Worm (Caenorhabditis elegans) whole organism, midembryonic: ENCODE data around the gene rig-3.

Experiments used
- T22C8.4 ChIP-seq: fragments of 200-800 bp; sonication (Bioruptor generic); IDR thresholded peaks from 2 replicates; pipeline ENCODE4 v1.3.6; 2022; ENCODE audit warnings: missing genetic modification characterization, missing compliant biosample characterization
- flt-1 ChIP-seq: fragments of 200-800 bp; sonication (Bioruptor generic); IDR thresholded peaks from 2 replicates; pipeline ENCODE4 v1.3.6; 2022; ENCODE audit warnings: missing genetic modification characterization, missing compliant biosample characterization
- klf-2 ChIP-seq: fragments of 200-800 bp; sonication (Bioruptor generic); conservative IDR thresholded peaks from 2 replicates; pipeline ENCODE4 v1.3.6; 2022; ENCODE audit warnings: missing genetic modification reagents, missing genetic modification characterization, missing compliant biosample characterization
- ref-1 ChIP-seq: fragments of 200-800 bp; sonication (Bioruptor generic); conservative IDR thresholded peaks from 2 replicates; pipeline ENCODE4 v1.3.6; 2022; ENCODE audit warnings: missing genetic modification reagents, missing genetic modification characterization, missing compliant biosample characterization
- tab-1 ChIP-seq: fragments of 200-800 bp; sonication (Bioruptor generic); IDR thresholded peaks from 2 replicates; pipeline ENCODE4 v1.3.6; 2022; ENCODE audit warnings: missing genetic modification characterization, missing compliant biosample characterization
- ztf-23 ChIP-seq: fragments of 200-800 bp; sonication (Bioruptor generic); IDR thresholded peaks from 2 replicates; pipeline ENCODE4 v1.3.6; 2022; ENCODE audit warnings: missing genetic modification reagents, missing genetic modification characterization, missing compliant biosample characterization

DNA sequence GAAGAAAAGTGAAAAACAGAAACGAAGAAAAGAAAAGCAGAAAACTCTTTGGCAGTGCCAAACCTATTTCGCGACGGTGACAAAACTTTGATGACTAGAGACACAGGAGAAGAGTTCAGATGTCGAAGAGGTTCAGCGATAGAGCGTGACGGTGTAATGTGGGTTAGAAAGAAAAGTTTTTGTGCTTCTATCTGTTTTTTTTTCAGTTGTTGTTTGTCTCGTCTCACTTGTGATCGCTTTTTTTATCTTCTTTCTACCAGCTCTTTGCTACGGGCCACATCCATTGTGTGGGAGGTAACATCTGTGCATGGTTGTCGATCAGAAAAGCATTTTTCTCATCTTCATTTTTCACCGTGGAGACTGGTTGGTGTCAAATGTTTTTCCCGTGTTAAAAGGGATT lies 27.6 kb upstream of the rig-3 start, which contains the start of gene F41B4.1:
- TF ChIP-seq ref-1 (no peak), flt-1 (GFP tag; lab: Robert Waterston, UW) (no peak), klf-2 (GFP tag; lab: Robert Waterston, UW) (no peak), ztf-23 (GFP tag; lab: Robert Waterston, UW) (no peak), tab-1 (GFP tag; lab: Robert Waterston, UW) (no peak), T22C8.4 (GFP tag; lab: Robert Waterston, UW) (no peak)
